Fruit fly (Drosophila melanogaster) whole organism, embryonic: ENCODE measurements around the gene CG15517.

Experiments used
- BtbVII ChIP-seq: fragments of 200-800 bp; sonication (Bioruptor generic); optimal IDR thresholded peaks from 3 replicates; lab custom pipeline; 2017; ENCODE audit warnings: missing biosample characterization, mild to moderate bottlenecking, missing genetic modification characterization
- C15 ChIP-seq: fragments of 200-800 bp; sonication (Bioruptor generic); IDR thresholded peaks from 3 replicates; pipeline ENCODE4 v1.3.6; 2022; ENCODE audit warnings: missing biosample characterization, missing genetic modification characterization
- CG12071 ChIP-seq: fragments of 200-800 bp; sonication (Bioruptor generic); optimal IDR thresholded peaks from 3 replicates; lab custom pipeline; 2018; ENCODE audit warnings: missing biosample characterization, mild to moderate bottlenecking, missing genetic modification characterization
- CG13296 ChIP-seq: fragments of 200-800 bp; sonication (Bioruptor generic); optimal IDR thresholded peaks from 3 replicates; lab custom pipeline; 2018; ENCODE audit warnings: missing biosample characterization, mild to moderate bottlenecking, missing genetic modification characterization
- CG14441 ChIP-seq: fragments of 200-800 bp; sonication (Bioruptor generic); IDR thresholded peaks from 2 replicates; pipeline ENCODE4 v1.3.6; 2022; ENCODE audit warnings: missing biosample characterization, missing genetic modification characterization
- CG18599 ChIP-seq: fragments of 200-800 bp; sonication (Bioruptor generic); optimal IDR thresholded peaks from 3 replicates; lab custom pipeline; 2017; ENCODE audit warnings: missing biosample characterization, missing genetic modification characterization, mild to moderate bottlenecking, moderate library complexity, missing genetic modification reagents
- CG2678 ChIP-seq: fragments of 200-800 bp; sonication (Bioruptor generic); optimal IDR thresholded peaks from 3 replicates; lab custom pipeline; 2019; ENCODE audit warnings: missing biosample characterization, mild to moderate bottlenecking, missing genetic modification characterization, moderate library complexity
- CG30431 ChIP-seq: fragments of 200-800 bp; sonication (Bioruptor generic); optimal IDR thresholded peaks from 2 replicates; lab custom pipeline; 2017; ENCODE audit warnings: missing biosample characterization, missing genetic modification characterization
- CG31365 ChIP-seq: fragments of 200-800 bp; sonication (Bioruptor generic); optimal IDR thresholded peaks from 2 replicates; lab custom pipeline; 2018; ENCODE audit warnings: missing biosample characterization, mild to moderate bottlenecking, missing genetic modification characterization
- CG3281 ChIP-seq: fragments of 200-800 bp; sonication (Bioruptor generic); optimal IDR thresholded peaks from 3 replicates; lab custom pipeline; 2017; ENCODE audit warnings: missing biosample characterization, mild to moderate bottlenecking, missing genetic modification characterization
- CG6272 ChIP-seq: fragments of 200-800 bp; sonication (Bioruptor generic); IDR thresholded peaks from 2 replicates; pipeline ENCODE4 v1.3.6; 2022; ENCODE audit warnings: missing biosample characterization, missing genetic modification characterization
- CG6854 ChIP-seq: fragments of 200-800 bp; sonication (Bioruptor generic); optimal IDR thresholded peaks from 3 replicates; lab custom pipeline; 2017; ENCODE audit warnings: missing biosample characterization, mild to moderate bottlenecking, missing genetic modification characterization
- CG7357 ChIP-seq: fragments of 200-800 bp; sonication (Bioruptor generic); IDR thresholded peaks from 3 replicates; pipeline ENCODE4 v1.3.6; 2022; ENCODE audit warnings: missing biosample characterization, missing genetic modification characterization
- CrebB ChIP-seq: fragments of 200-800 bp; sonication (Bioruptor generic); optimal IDR thresholded peaks from 3 replicates; lab custom pipeline; 2018; ENCODE audit warnings: missing biosample characterization, mild to moderate bottlenecking, missing genetic modification characterization
- Doc3 ChIP-seq: fragments of 200-800 bp; sonication (Bioruptor generic); IDR thresholded peaks from 3 replicates; pipeline ENCODE4 v1.3.6; 2022; ENCODE audit warnings: missing biosample characterization, missing genetic modification characterization; ENCODE audit not compliant: partially characterized antibody
- Eip74EF ChIP-seq, 2 experiments: fragments of 200-800 bp in 1 of 2; fragments of >200 bp in 1 of 2; sonication (Bioruptor generic) in 1 of 2; optimal IDR thresholded peaks; 2 replicates each; lab custom pipeline; 2017 to 2019; ENCODE audit warnings: missing biosample characterization in 2 of 2, missing genetic modification characterization in 2 of 2, mild to moderate bottlenecking in 1 of 2, moderate library complexity in 1 of 2
- Fer1 ChIP-seq: fragments of 200-800 bp; sonication (Bioruptor generic); optimal IDR thresholded peaks from 2 replicates; lab custom pipeline; 2017; ENCODE audit warnings: missing biosample characterization, mild to moderate bottlenecking, missing genetic modification characterization
- HHEX ChIP-seq: fragments of 200-800 bp; sonication (Bioruptor generic); optimal IDR thresholded peaks from 3 replicates; lab custom pipeline; 2017; ENCODE audit warnings: missing biosample characterization, mild to moderate bottlenecking, missing genetic modification characterization, missing genetic modification reagents
- Hand ChIP-seq: fragments of 200-800 bp; sonication (Bioruptor generic); optimal IDR thresholded peaks from 2 replicates; lab custom pipeline; 2017; ENCODE audit warnings: mild to moderate bottlenecking, missing biosample characterization, missing genetic modification reagents, missing genetic modification characterization
- HmgD ChIP-seq: fragments of 200-800 bp; sonication (Bioruptor generic); optimal IDR thresholded peaks from 3 replicates; lab custom pipeline; 2016; ENCODE audit warnings: missing biosample characterization, missing genetic modification characterization
- Hmr ChIP-seq: fragments of 200-800 bp; sonication (Bioruptor generic); optimal IDR thresholded peaks from 3 replicates; lab custom pipeline; 2017; ENCODE audit warnings: mild to moderate bottlenecking, missing biosample characterization, missing genetic modification reagents, missing genetic modification characterization
- Hr39 ChIP-seq: fragments of >200 bp; optimal IDR thresholded peaks from 2 replicates; lab custom pipeline; 2017
- Hsf ChIP-seq: fragments of 200-800 bp; sonication (Bioruptor generic); optimal IDR thresholded peaks from 3 replicates; lab custom pipeline; 2016; ENCODE audit warnings: missing biosample characterization, missing genetic modification characterization
- Max ChIP-seq: fragments of 200-800 bp; sonication (Bioruptor generic); optimal IDR thresholded peaks from 2 replicates; lab custom pipeline; 2016; ENCODE audit warnings: missing biosample characterization, mild to moderate bottlenecking, missing genetic modification characterization
- Med ChIP-seq: fragments of 200-800 bp; sonication (Bioruptor generic); peaks from one replicate; lab custom pipeline; 2016; ENCODE audit warnings: missing biosample characterization, missing genetic modification characterization, mild to moderate bottlenecking, inconsistent platforms, moderate library complexity
- Meics ChIP-seq: fragments of 200-800 bp; sonication (Bioruptor generic); optimal IDR thresholded peaks from 2 replicates; lab custom pipeline; 2017; ENCODE audit warnings: missing biosample characterization, mild to moderate bottlenecking, missing genetic modification characterization
- NK7.1 ChIP-seq: fragments of 200-800 bp; sonication (Bioruptor generic); optimal IDR thresholded peaks from 3 replicates; lab custom pipeline; 2016; ENCODE audit warnings: missing biosample characterization, missing genetic modification characterization
- Poxn ChIP-seq: fragments of 200-800 bp; sonication (Bioruptor generic); IDR thresholded peaks from 2 replicates; pipeline ENCODE4 v1.3.6; 2022; ENCODE audit warnings: missing biosample characterization, missing genetic modification characterization
- Sin3A ChIP-seq: fragments of >200 bp; optimal IDR thresholded peaks from 2 replicates; lab custom pipeline; 2018
- Sry-δ ChIP-seq: fragments of 200-800 bp; sonication (Bioruptor generic); optimal IDR thresholded peaks from 2 replicates; lab custom pipeline; 2016; ENCODE audit warnings: missing biosample characterization, missing genetic modification characterization
- Tbp ChIP-seq: fragments of >200 bp; optimal IDR thresholded peaks from 2 replicates; lab custom pipeline; 2018; ENCODE audit warnings: missing biosample characterization, missing genetic modification characterization
- Trl ChIP-seq, 3 experiments: fragments of >200 bp in 2 of 3; fragments of 200-800 bp in 1 of 3; sonication (Bioruptor generic) in 1 of 3; optimal IDR thresholded peaks; 2 replicates in 1 of 3; 3 replicates in 2 of 3; lab custom pipeline; 2016 to 2017; ENCODE audit warnings: missing biosample characterization in 1 of 3, missing genetic modification characterization in 1 of 3
- Xbp1 ChIP-seq: fragments of 200-800 bp; sonication (Bioruptor generic); optimal IDR thresholded peaks from 3 replicates; lab custom pipeline; 2016; ENCODE audit warnings: missing biosample characterization, mild to moderate bottlenecking, missing genetic modification characterization
- bcd ChIP-seq: fragments of 200-800 bp; sonication (Bioruptor generic); optimal IDR thresholded peaks from 2 replicates; lab custom pipeline; 2017; ENCODE audit warnings: missing biosample characterization, mild to moderate bottlenecking, missing genetic modification characterization
- caup ChIP-seq: fragments of 200-800 bp; sonication (Bioruptor generic); optimal IDR thresholded peaks from 3 replicates; lab custom pipeline; 2017; ENCODE audit warnings: missing biosample characterization, mild to moderate bottlenecking, missing genetic modification characterization, moderate library complexity; ENCODE audit not compliant: severe bottlenecking
- chinmo ChIP-seq: fragments of 200-800 bp; sonication (Bioruptor generic); IDR thresholded peaks from 4 replicates; pipeline ENCODE4 v1.3.6; 2022; ENCODE audit warnings: missing biosample characterization, missing genetic modification characterization; ENCODE audit not compliant: partially characterized antibody
- grn ChIP-seq: fragments of 200-800 bp; sonication (Bioruptor generic); optimal IDR thresholded peaks from 3 replicates; lab custom pipeline; 2017; ENCODE audit warnings: missing biosample characterization, missing genetic modification characterization
- gsb ChIP-seq: fragments of 200-800 bp; sonication (Bioruptor generic); IDR thresholded peaks from 2 replicates; pipeline ENCODE4 v1.3.6; 2022; ENCODE audit warnings: missing biosample characterization, missing genetic modification characterization
- hkb ChIP-seq, 2 experiments: fragments of 200-800 bp in 1 of 2; fragments of >200 bp in 1 of 2; sonication (Bioruptor generic) in 1 of 2; IDR thresholded peaks in 1 of 2; optimal IDR thresholded peaks in 1 of 2; 2 replicates each; pipeline versions ENCODE4 v1.3.6 to Lab custom; 2017 to 2022; ENCODE audit warnings: missing biosample characterization in 1 of 2, missing genetic modification characterization in 1 of 2
- lab ChIP-seq: fragments of 200-800 bp; sonication (Bioruptor generic); optimal IDR thresholded peaks from 3 replicates; lab custom pipeline; 2017; ENCODE audit warnings: missing biosample characterization, missing genetic modification characterization, mild to moderate bottlenecking, moderate library complexity, missing genetic modification reagents
- mirr ChIP-seq: fragments of 200-800 bp; sonication (Bioruptor generic); optimal IDR thresholded peaks from 3 replicates; lab custom pipeline; 2018; ENCODE audit warnings: missing biosample characterization, mild to moderate bottlenecking, missing genetic modification characterization
- sens ChIP-seq: fragments of 200-800 bp; sonication (Bioruptor generic); peaks from one replicate; lab custom pipeline; 2016; ENCODE audit warnings: missing biosample characterization, missing genetic modification characterization
- slbo ChIP-seq: fragments of 200-800 bp; sonication (Bioruptor generic); IDR thresholded peaks from 2 replicates; pipeline ENCODE4 v1.3.6; 2022; ENCODE audit warnings: missing biosample characterization, missing genetic modification characterization
- trem ChIP-seq: fragments of 200-800 bp; optimal IDR thresholded peaks from 3 replicates; lab custom pipeline; 2019; ENCODE audit warnings: missing biosample characterization, mild to moderate bottlenecking, missing genetic modification characterization, moderate library complexity
- wek ChIP-seq: fragments of 200-800 bp; sonication (Bioruptor generic); optimal IDR thresholded peaks from 3 replicates; lab custom pipeline; 2018; ENCODE audit warnings: missing biosample characterization, mild to moderate bottlenecking, missing genetic modification characterization, moderate library complexity

CG15517 gene

dm6 chr3R:29867895-29868294 is 35.7 kb downstream of the CG15517 start (continued):
- TF ChIP-seq gsb (GFP tag; lab: Robert Waterston, UW) (no peak), Sin3A (lab: Kevin White, UChicago) (no peak), trem (tag; lab: Kevin White, UChicago) (no peak), Poxn (GFP tag; lab: Robert Waterston, UW) (no peak), CG30431 (GFP tag; lab: Kevin White, UChicago) (no peak), mirr (GFP tag; lab: Kevin White, UChicago) (peak; percentile 47), C15 (GFP tag; lab: Robert Waterston, UW) (no peak), Sry-δ (no peak), bcd (GFP tag; lab: Kevin White, UChicago) (no peak), Eip74EF (GFP tag; optimal IDR thresholded peaks at IDR 0.05; lab: Kevin White, UChicago) (peak in 1 of 2 experiments; percentile 36), NK7.1 (GFP tag; lab: Kevin White, UChicago) (no peak), Doc3 (GFP tag; lab: Robert Waterston, UW) (no peak), hkb (optimal IDR thresholded peaks at IDR 0.05; lab: Kevin White, UChicago) (no peak), hkb (GFP tag; IDR thresholded peaks at IDR 0.05; lab: Robert Waterston, UW) (no peak), Trl (optimal IDR thresholded peaks at IDR 0.05; lab: Kevin White, UChicago) (peak in 1 of 2 experiments; percentile 0), Trl (GFP tag; optimal IDR thresholded peaks at IDR 0.05; lab: Kevin White, UChicago) (no peak), CG14441 (GFP tag; lab: Robert Waterston, UW) (no peak), Tbp (GFP tag; lab: Kevin White, UChicago) (no peak), Hsf (GFP tag; lab: Kevin White, UChicago) (no peak), wek (GFP tag; lab: Kevin White, UChicago) (no peak), chinmo (peak; percentile 67; the same call in 2 of the 4 replicates), slbo (no peak), grn (GFP tag; lab: Kevin White, UChicago) (peak; percentile 94)
- TF ChIP-seq, all 482 proteins: peak for 12

- TF ChIP-seq Xbp1 (GFP tag; lab: Kevin White, UChicago) (no peak), Hr39 (lab: Kevin White, UChicago) (no peak)
- TF ChIP-seq, all 482 proteins: peak for 0
These were observed 36.2 kb downstream of the CG15517 start for dm6 chr3R:29867470-29867869.

- TF ChIP-seq CG13296 (GFP tag; lab: Kevin White, UChicago) (peak; percentile 14), Meics (GFP tag; lab: Kevin White, UChicago) (peak; percentile 2), Fer1 (GFP tag; lab: Kevin White, UChicago) (peak; percentile 58), Med (GFP tag; lab: Kevin White, UChicago) (peak; percentile 16), Max (no peak), BtbVII (GFP tag; lab: Kevin White, UChicago) (peak; percentile 48), CG6854 (GFP tag; lab: Kevin White, UChicago) (peak; percentile 18), lab (GFP tag; lab: Kevin White, UChicago) (peak; percentile 43), CG7357 (GFP tag; lab: Robert Waterston, UW) (no peak), HHEX (GFP tag; lab: Kevin White, UChicago) (peak; percentile 15), Hand (GFP tag; lab: Kevin White, UChicago) (peak; percentile 31), CrebB (tag; lab: Kevin White, UChicago) (no peak), Hmr (GFP tag; lab: Kevin White, UChicago) (peak; percentile 45), CG2678 (tag; lab: Kevin White, UChicago) (peak; percentile 29), sens (peak; percentile 3), caup (GFP tag; lab: Kevin White, UChicago) (peak; percentile 14), CG12071 (GFP tag; lab: Kevin White, UChicago) (peak; percentile 12), CG31365 (peak; percentile 11), CG18599 (GFP tag; lab: Kevin White, UChicago) (peak; percentile 60), HmgD (GFP tag; lab: Kevin White, UChicago) (no peak), CG3281 (GFP tag; lab: Kevin White, UChicago) (peak; percentile 5), Eip74EF (GFP tag; optimal IDR thresholded peaks at IDR 0.05; lab: Kevin White, UChicago) (peak in 1 of 2 experiments; percentile 7), CG6272 (GFP tag; lab: Robert Waterston, UW) (no peak)
These were observed 36.9 kb downstream of the CG15517 start for dm6 chr3R:29866706-29867105.
